Worm (Caenorhabditis elegans): ENCODE results near the gene sir-2.1.

Gene sir-2.1

ce11 chrIV:10345990-10346389 lies 20.0 kb downstream of the sir-2.1 start:
- TF ChIP-seq ets-7 (tag; optimal IDR thresholded peaks at IDR 0.05) (no peak), tra-4 (tag; optimal IDR thresholded peaks at IDR 0.05) (no peak), tbx-37 (GFP tag; conservative IDR thresholded peaks at IDR 0.05) (no peak), hnd-1 (tag; optimal IDR thresholded peaks at IDR 0.05) (no peak), pes-1 (GFP tag; IDR thresholded peaks at IDR 0.05) (no peak), hmbx-1 (tag; optimal IDR thresholded peaks at IDR 0.05) (no peak), tbx-11 (GFP tag; IDR thresholded peaks at IDR 0.05) (no peak), ama-1 (optimal IDR thresholded peaks at IDR 0.05) (no peak)

- no peak for TF ChIP-seq tra-4 (tag; optimal IDR thresholded peaks at IDR 0.05)
- TF ChIP-seq ets-7 (tag; optimal IDR thresholded peaks at IDR 0.05): no peak
- TF ChIP-seq hnd-1 (tag; optimal IDR thresholded peaks at IDR 0.05): no peak
- TF ChIP-seq tbx-37 (GFP tag; conservative IDR thresholded peaks at IDR 0.05): no peak
- TF ChIP-seq pes-1 (GFP tag; IDR thresholded peaks at IDR 0.05): no peak
- no peak for TF ChIP-seq hmg-4 (GFP tag; optimal IDR thresholded peaks at IDR 0.05)
- TF ChIP-seq aly-1 (tag; optimal IDR thresholded peaks at IDR 0.05): no peak
- no peak for TF ChIP-seq B0310.2 (tag; optimal IDR thresholded peaks at IDR 0.05)
- TF ChIP-seq sea-1 (GFP tag; conservative IDR thresholded peaks at IDR 0.05): no peak
- no peak for TF ChIP-seq tbx-11 (GFP tag; IDR thresholded peaks at IDR 0.05)
- no peak for TF ChIP-seq ceh-36 (tag; optimal IDR thresholded peaks at IDR 0.05)
- TF ChIP-seq ceh-13 (GFP tag; optimal IDR thresholded peaks at IDR 0.05): no peak
- TF ChIP-seq hmbx-1 (tag; optimal IDR thresholded peaks at IDR 0.05): no peak
Measured at ce11 chrIV:10345486-10345885, 20.5 kb downstream of the sir-2.1 start.

ce11 chrIV:10344621-10345020 lies 21.4 kb downstream of the sir-2.1 start:
- TF ChIP-seq hmg-4 (GFP tag; optimal IDR thresholded peaks at IDR 0.05) (no peak), hmbx-1 (tag; optimal IDR thresholded peaks at IDR 0.05) (no peak), flt-1 (GFP tag; IDR thresholded peaks at IDR 0.05) (no peak), aly-1 (tag; optimal IDR thresholded peaks at IDR 0.05) (no peak), pes-1 (GFP tag; IDR thresholded peaks at IDR 0.05) (no peak), tbx-37 (GFP tag; conservative IDR thresholded peaks at IDR 0.05) (no peak), hnd-1 (tag; optimal IDR thresholded peaks at IDR 0.05) (no peak)

- TF ChIP-seq ets-7 (tag; optimal IDR thresholded peaks at IDR 0.05) (no peak), hmbx-1 (tag; optimal IDR thresholded peaks at IDR 0.05) (no peak)
Measured at ce11 chrIV:10342361-10342706, 23.7 kb downstream of the sir-2.1 start.

- TF ChIP-seq tbx-11 (GFP tag; IDR thresholded peaks at IDR 0.05) (0 out of 2 replicates have a peak, but pooled peaks have one; percentile 24), ceh-36 (tag; optimal IDR thresholded peaks at IDR 0.05) (no peak)
Measured at ce11 chrIV:10341618-10342360, 24.2 kb downstream of the sir-2.1 start.

ce11 chrIV:10339701-10340100 lies 26.3 kb downstream of the sir-2.1 start:
- TF ChIP-seq F13C5.2 (tag; optimal IDR thresholded peaks at IDR 0.05) (no peak), aly-1 (tag; optimal IDR thresholded peaks at IDR 0.05) (no peak), flt-1 (GFP tag; IDR thresholded peaks at IDR 0.05) (no peak), ets-7 (tag; optimal IDR thresholded peaks at IDR 0.05) (no peak)

ce11 chrIV:10337286-10337685 lies 28.7 kb downstream of the sir-2.1 start:
- TF ChIP-seq F13C5.2 (tag; optimal IDR thresholded peaks at IDR 0.05) (no peak), sea-1 (GFP tag; conservative IDR thresholded peaks at IDR 0.05) (no peak), hmg-4 (GFP tag; optimal IDR thresholded peaks at IDR 0.05) (no peak), hnd-1 (tag; optimal IDR thresholded peaks at IDR 0.05) (no peak), pes-1 (GFP tag; IDR thresholded peaks at IDR 0.05) (no peak), ceh-13 (GFP tag; optimal IDR thresholded peaks at IDR 0.05) (no peak), ama-1 (optimal IDR thresholded peaks at IDR 0.05) (no peak), tbx-37 (GFP tag; conservative IDR thresholded peaks at IDR 0.05) (no peak), flt-1 (GFP tag; IDR thresholded peaks at IDR 0.05) (no peak), aly-1 (tag; optimal IDR thresholded peaks at IDR 0.05) (no peak), ceh-36 (tag; optimal IDR thresholded peaks at IDR 0.05) (no peak)

- TF ChIP-seq ceh-36 (tag; optimal IDR thresholded peaks at IDR 0.05): no peak
- no peak for TF ChIP-seq scrt-1 (GFP tag; IDR thresholded peaks at IDR 0.05)
- TF ChIP-seq hmg-4 (GFP tag; optimal IDR thresholded peaks at IDR 0.05): no peak
- TF ChIP-seq ceh-13 (GFP tag; optimal IDR thresholded peaks at IDR 0.05): no peak
- no peak for TF ChIP-seq hnd-1 (tag; optimal IDR thresholded peaks at IDR 0.05)
- TF ChIP-seq flt-1 (GFP tag; IDR thresholded peaks at IDR 0.05): no peak
- TF ChIP-seq hmbx-1 (tag; optimal IDR thresholded peaks at IDR 0.05): no peak
- no peak for TF ChIP-seq ama-1 (optimal IDR thresholded peaks at IDR 0.05)
- no peak for TF ChIP-seq aly-1 (tag; optimal IDR thresholded peaks at IDR 0.05)
- no peak for TF ChIP-seq B0310.2 (tag; optimal IDR thresholded peaks at IDR 0.05)
- TF ChIP-seq pes-1 (GFP tag; IDR thresholded peaks at IDR 0.05): no peak
- no peak for TF ChIP-seq tra-4 (tag; optimal IDR thresholded peaks at IDR 0.05)
- no peak for TF ChIP-seq F13C5.2 (tag; optimal IDR thresholded peaks at IDR 0.05)
Measured at ce11 chrIV:10331882-10332281, 34.1 kb downstream of the sir-2.1 start.

- TF ChIP-seq hmg-4 (GFP tag; optimal IDR thresholded peaks at IDR 0.05) (peak; percentile 17), tbx-11 (GFP tag; IDR thresholded peaks at IDR 0.05) (no peak)
Measured at ce11 chrIV:10330962-10331361, 35.1 kb downstream of the sir-2.1 start.

Measured in whole organism, early embryonic.